Worm (Caenorhabditis elegans): ENCODE data around the gene pvf-1.

ce11 chrIII:1852126-1852717, 28.1 kb upstream of the pvf-1 start:
- TF ChIP-seq dao-5 (tag; optimal IDR thresholded peaks at IDR 0.05) (no peak), W03F9.2 (tag; optimal IDR thresholded peaks at IDR 0.05) (no peak)
